Fruit fly (Drosophila melanogaster) whole organism, embryonic: ENCODE data around the gene CG8292.

ENCODE experiments used
- B-H1 ChIP-seq: fragments of 200-800 bp; sonication (Bioruptor generic); IDR thresholded peaks from 3 replicates; pipeline ENCODE4 v1.3.6; 2022; ENCODE audit warnings: missing biosample characterization, missing genetic modification characterization
- BEAF-32 ChIP-seq: fragments of 200-800 bp; sonication (Bioruptor generic); optimal IDR thresholded peaks from 3 replicates; lab custom pipeline; 2017; ENCODE audit warnings: missing biosample characterization, missing genetic modification characterization, mild to moderate bottlenecking, moderate library complexity, missing genetic modification reagents
- Bgb ChIP-seq: fragments of 200-800 bp; sonication (Bioruptor generic); IDR thresholded peaks from 2 replicates; pipeline ENCODE4 v1.3.6; 2022; ENCODE audit warnings: missing biosample characterization, missing genetic modification characterization; ENCODE audit not compliant: partially characterized antibody
- Blimp-1 ChIP-seq: fragments of 200-800 bp; sonication (Bioruptor generic); optimal IDR thresholded peaks from 3 replicates; lab custom pipeline; 2018; ENCODE audit warnings: missing biosample characterization, missing genetic modification characterization, mild to moderate bottlenecking, moderate library complexity, missing genetic modification reagents
- Bteb2 ChIP-seq: fragments of 200-800 bp; sonication (Bioruptor generic); optimal IDR thresholded peaks from 2 replicates; lab custom pipeline; 2016; ENCODE audit warnings: missing biosample characterization, missing genetic modification characterization
- CG1024 ChIP-seq: fragments of 200-800 bp; sonication (Bioruptor generic); IDR thresholded peaks from 2 replicates; pipeline ENCODE4 v1.3.6; 2022; ENCODE audit warnings: missing biosample characterization, missing genetic modification characterization
- CG10267 ChIP-seq: fragments of 200-800 bp; sonication (Bioruptor generic); optimal IDR thresholded peaks from 2 replicates; lab custom pipeline; 2018; ENCODE audit warnings: missing biosample characterization, mild to moderate bottlenecking, missing genetic modification characterization, moderate library complexity
- CG11696 ChIP-seq: fragments of 200-800 bp; sonication (Bioruptor generic); IDR thresholded peaks from 2 replicates; pipeline ENCODE4 v1.3.6; 2022; ENCODE audit warnings: missing biosample characterization, missing genetic modification characterization
- CG14667 ChIP-seq: fragments of 200-800 bp; sonication (Bioruptor generic); IDR thresholded peaks from 2 replicates; pipeline ENCODE4 v1.3.6; 2022; ENCODE audit warnings: missing biosample characterization, missing genetic modification characterization
- CG15696 ChIP-seq: fragments of 200-800 bp; sonication (Bioruptor generic); optimal IDR thresholded peaks from 2 replicates; lab custom pipeline; 2019; ENCODE audit warnings: missing biosample characterization, mild to moderate bottlenecking, missing genetic modification characterization, moderate library complexity
- CG16779 ChIP-seq: fragments of 200-800 bp; sonication (Bioruptor generic); IDR thresholded peaks from 2 replicates; pipeline ENCODE4 v1.3.6; 2022; ENCODE audit warnings: missing biosample characterization, missing genetic modification characterization
- CG2712 ChIP-seq: fragments of 200-800 bp; optimal IDR thresholded peaks from 3 replicates; lab custom pipeline; 2019; ENCODE audit warnings: missing biosample characterization, mild to moderate bottlenecking, missing genetic modification characterization, moderate library complexity
- CG3281 ChIP-seq: fragments of 200-800 bp; sonication (Bioruptor generic); optimal IDR thresholded peaks from 3 replicates; lab custom pipeline; 2017; ENCODE audit warnings: missing biosample characterization, mild to moderate bottlenecking, missing genetic modification characterization
- CG33213 ChIP-seq: fragments of 200-800 bp; sonication (Bioruptor generic); optimal IDR thresholded peaks from 3 replicates; lab custom pipeline; 2016; ENCODE audit warnings: missing biosample characterization, missing genetic modification characterization
- CG42726 ChIP-seq: fragments of 200-800 bp; sonication (Bioruptor generic); IDR thresholded peaks from 2 replicates; pipeline ENCODE4 v1.3.6; 2022; ENCODE audit warnings: missing biosample characterization, missing genetic modification characterization; ENCODE audit not compliant: partially characterized antibody
- CG4730 ChIP-seq: fragments of 200-800 bp; sonication (Bioruptor generic); IDR thresholded peaks from 2 replicates; pipeline ENCODE4 v1.3.6; 2022; ENCODE audit warnings: missing biosample characterization, missing genetic modification characterization
- CG4820 ChIP-seq: fragments of 200-800 bp; sonication (Bioruptor generic); optimal IDR thresholded peaks from 3 replicates; lab custom pipeline; 2016; ENCODE audit warnings: missing biosample characterization, missing genetic modification characterization
- CG7928 ChIP-seq: fragments of 200-800 bp; sonication (Bioruptor generic); optimal IDR thresholded peaks from 2 replicates; lab custom pipeline; 2017; ENCODE audit warnings: missing biosample characterization, mild to moderate bottlenecking, missing genetic modification characterization
- CG9437 ChIP-seq: fragments of 200-800 bp; sonication (Bioruptor generic); optimal IDR thresholded peaks from 2 replicates; lab custom pipeline; 2018; ENCODE audit warnings: missing biosample characterization, mild to moderate bottlenecking, missing genetic modification characterization
- CG9932 ChIP-seq: fragments of 200-800 bp; sonication (Bioruptor generic); IDR thresholded peaks from 2 replicates; pipeline ENCODE4 v1.3.6; 2022; ENCODE audit warnings: missing biosample characterization, missing genetic modification characterization
- CTCF ChIP-seq: fragments of 200-800 bp; sonication (Bioruptor generic); optimal IDR thresholded peaks from 2 replicates; lab custom pipeline; 2017; ENCODE audit warnings: missing biosample characterization, mild to moderate bottlenecking, missing genetic modification characterization, moderate library complexity
- Dll ChIP-seq: fragments of 200-800 bp; sonication (Bioruptor generic); IDR thresholded peaks from 4 replicates; pipeline ENCODE4 v1.3.6; 2022; ENCODE audit warnings: missing biosample characterization, missing genetic modification characterization; ENCODE audit not compliant: partially characterized antibody
- E2f1 ChIP-seq: fragments of 200-800 bp; sonication (Bioruptor generic); IDR thresholded peaks from 2 replicates; pipeline ENCODE4 v1.3.6; 2022; ENCODE audit warnings: missing biosample characterization, missing genetic modification characterization
- Elba2 ChIP-seq: fragments of 200-800 bp; sonication (Bioruptor generic); optimal IDR thresholded peaks from 3 replicates; lab custom pipeline; 2016; ENCODE audit warnings: missing biosample characterization, missing genetic modification characterization
- Fer2 ChIP-seq: fragments of 200-800 bp; sonication (Bioruptor generic); optimal IDR thresholded peaks from 2 replicates; lab custom pipeline; 2018; ENCODE audit warnings: missing biosample characterization, mild to moderate bottlenecking, missing genetic modification characterization, moderate library complexity
- Hr3 ChIP-seq: fragments of 200-800 bp; sonication (Bioruptor generic); optimal IDR thresholded peaks from 3 replicates; lab custom pipeline; 2016; ENCODE audit warnings: missing biosample characterization, missing genetic modification characterization
- Lim3 ChIP-seq: fragments of 200-800 bp; sonication (Bioruptor generic); IDR thresholded peaks from 2 replicates; pipeline ENCODE4 v1.3.6; 2022; ENCODE audit warnings: missing biosample characterization, missing genetic modification characterization
- Max ChIP-seq: fragments of 200-800 bp; sonication (Bioruptor generic); optimal IDR thresholded peaks from 2 replicates; lab custom pipeline; 2016; ENCODE audit warnings: missing biosample characterization, mild to moderate bottlenecking, missing genetic modification characterization
- NC2α ChIP-seq: fragments of 200-800 bp; sonication (Bioruptor generic); optimal IDR thresholded peaks from 2 replicates; lab custom pipeline; 2016; ENCODE audit warnings: missing biosample characterization, missing genetic modification characterization
- NK7.1 ChIP-seq: fragments of 200-800 bp; sonication (Bioruptor generic); optimal IDR thresholded peaks from 3 replicates; lab custom pipeline; 2016; ENCODE audit warnings: missing biosample characterization, missing genetic modification characterization
- Ravus ChIP-seq: fragments of 200-800 bp; sonication (Bioruptor generic); IDR thresholded peaks from 2 replicates; pipeline ENCODE4 v1.3.6; 2022; ENCODE audit warnings: missing biosample characterization, missing genetic modification characterization
- Rfx ChIP-seq: fragments of 200-800 bp; sonication (Bioruptor generic); IDR thresholded peaks from 2 replicates; pipeline ENCODE4 v1.3.6; 2022; ENCODE audit warnings: missing biosample characterization, missing genetic modification characterization
- Scr ChIP-seq: fragments of 200-800 bp; sonication (Bioruptor generic); IDR thresholded peaks from 2 replicates; pipeline ENCODE4 v1.3.6; 2022; ENCODE audit warnings: missing biosample characterization, missing genetic modification characterization; ENCODE audit not compliant: partially characterized antibody
- al ChIP-seq: fragments of 200-800 bp; sonication (Bioruptor generic); IDR thresholded peaks from 2 replicates; pipeline ENCODE4 v1.3.6; 2022; ENCODE audit warnings: missing biosample characterization, missing genetic modification characterization
- aop ChIP-seq: fragments of 200-800 bp; sonication (Bioruptor generic); IDR thresholded peaks from 2 replicates; pipeline ENCODE4 v1.3.6; 2022; ENCODE audit warnings: missing biosample characterization, missing genetic modification characterization
- bowl ChIP-seq: fragments of 200-800 bp; sonication (Bioruptor generic); IDR thresholded peaks from 2 replicates; pipeline ENCODE4 v1.3.6; 2022; ENCODE audit warnings: missing biosample characterization, missing genetic modification characterization
- cato ChIP-seq: fragments of 200-800 bp; sonication (Bioruptor generic); optimal IDR thresholded peaks from 2 replicates; lab custom pipeline; 2016; ENCODE audit warnings: missing biosample characterization, missing genetic modification characterization, borderline replicate concordance
- danr ChIP-seq: fragments of 200-800 bp; sonication (Bioruptor generic); IDR thresholded peaks from 2 replicates; pipeline ENCODE4 v1.3.6; 2022; ENCODE audit warnings: missing biosample characterization, missing genetic modification characterization
- ems ChIP-seq: fragments of 200-800 bp; sonication (Bioruptor generic); optimal IDR thresholded peaks from 3 replicates; lab custom pipeline; 2016; ENCODE audit warnings: missing biosample characterization, missing genetic modification characterization
- grn ChIP-seq: fragments of 200-800 bp; sonication (Bioruptor generic); optimal IDR thresholded peaks from 3 replicates; lab custom pipeline; 2017; ENCODE audit warnings: missing biosample characterization, missing genetic modification characterization
- gro ChIP-seq: fragments of 200-800 bp; sonication (Bioruptor generic); optimal IDR thresholded peaks from 2 replicates; lab custom pipeline; 2016; ENCODE audit warnings: missing biosample characterization, missing genetic modification characterization
- gsb ChIP-seq: fragments of 200-800 bp; sonication (Bioruptor generic); IDR thresholded peaks from 2 replicates; pipeline ENCODE4 v1.3.6; 2022; ENCODE audit warnings: missing biosample characterization, missing genetic modification characterization
- ham ChIP-seq: fragments of 200-800 bp; sonication (Bioruptor generic); IDR thresholded peaks from 2 replicates; pipeline ENCODE4 v1.3.6; 2022; ENCODE audit warnings: missing biosample characterization, missing genetic modification characterization
- mld ChIP-seq: fragments of 200-800 bp; sonication (Bioruptor generic); IDR thresholded peaks from 3 replicates; pipeline ENCODE4 v1.3.6; 2022; ENCODE audit warnings: missing biosample characterization, missing genetic modification characterization; ENCODE audit not compliant: partially characterized antibody
- nerfin-2 ChIP-seq: fragments of 200-800 bp; sonication (Bioruptor generic); IDR thresholded peaks from 2 replicates; pipeline ENCODE4 v1.3.6; 2022; ENCODE audit warnings: missing biosample characterization, missing genetic modification characterization; ENCODE audit not compliant: partially characterized antibody
- pita ChIP-seq: fragments of 200-800 bp; sonication (Bioruptor generic); optimal IDR thresholded peaks from 2 replicates; lab custom pipeline; 2017; ENCODE audit warnings: missing biosample characterization, mild to moderate bottlenecking, missing genetic modification characterization
- pum ChIP-seq: fragments of 200-800 bp; sonication (Bioruptor generic); optimal IDR thresholded peaks from 2 replicates; lab custom pipeline; 2016; ENCODE audit warnings: missing biosample characterization, missing genetic modification characterization
- rib ChIP-seq: fragments of 200-800 bp; sonication (Bioruptor generic); IDR thresholded peaks from 2 replicates; pipeline ENCODE4 v1.3.6; 2022; ENCODE audit warnings: missing biosample characterization, missing genetic modification characterization
- sd ChIP-seq: fragments of 200-800 bp; sonication (Bioruptor generic); optimal IDR thresholded peaks from 3 replicates; lab custom pipeline; 2018; ENCODE audit warnings: missing biosample characterization, mild to moderate bottlenecking, missing genetic modification characterization, moderate library complexity
- slp2 ChIP-seq: fragments of 200-800 bp; sonication (Bioruptor generic); optimal IDR thresholded peaks from 2 replicates; lab custom pipeline; 2016; ENCODE audit warnings: missing biosample characterization, missing genetic modification characterization
- tgo ChIP-seq: fragments of 200-800 bp; sonication (Bioruptor generic); IDR thresholded peaks from 3 replicates; pipeline ENCODE4 v1.3.6; 2022; ENCODE audit warnings: missing biosample characterization, missing genetic modification characterization
- tin ChIP-seq: fragments of 200-800 bp; sonication (Bioruptor generic); optimal IDR thresholded peaks from 3 replicates; lab custom pipeline; 2016; ENCODE audit warnings: missing biosample characterization, missing genetic modification characterization
- trh ChIP-seq: fragments of 200-800 bp; sonication (Bioruptor generic); optimal IDR thresholded peaks from 2 replicates; lab custom pipeline; 2016; ENCODE audit warnings: missing biosample characterization, missing genetic modification characterization

Gene CG8292

DNA sequence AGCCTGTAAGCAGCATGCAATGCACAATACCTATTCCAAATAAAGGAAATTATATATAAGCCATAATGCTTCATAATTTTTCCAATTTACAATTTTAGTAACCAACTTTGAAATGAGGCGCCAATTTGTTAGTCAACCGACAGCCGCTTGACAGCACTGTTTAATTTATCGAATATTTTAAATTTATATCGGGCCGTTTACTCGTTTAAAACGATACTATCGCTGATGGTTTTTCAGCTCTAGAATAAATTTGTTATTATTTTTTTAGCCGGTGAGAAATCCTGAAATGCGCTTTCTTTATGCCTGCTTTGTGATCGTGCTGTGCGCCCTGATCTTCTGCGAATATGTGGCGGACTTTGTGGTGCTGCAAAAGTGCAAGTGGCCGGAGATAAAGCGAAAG lies 19.1 kb downstream of the CG8292 start, which contains the start of gene PGAP5 (continued):
- TF ChIP-seq ham (GFP tag; lab: Robert Waterston, UW) (no peak), Scr (GFP tag; lab: Robert Waterston, UW) (peak; percentile 93), E2f1 (no peak), CG3281 (GFP tag; lab: Kevin White, UChicago) (no peak), slp2 (GFP tag; lab: Kevin White, UChicago) (no peak), mld (peak; percentile 74; the same call in 2 of the 3 replicates), nerfin-2 (GFP tag; lab: Robert Waterston, UW) (peak; percentile 74), bowl (GFP tag; lab: Robert Waterston, UW) (no peak), CTCF (GFP tag; lab: Kevin White, UChicago) (no peak), CG33213 (GFP tag; lab: Kevin White, UChicago) (no peak), Max (GFP tag; lab: Kevin White, UChicago) (peak; percentile 27), CG10267 (tag; lab: Kevin White, UChicago) (peak; percentile 93), Elba2 (GFP tag; lab: Kevin White, UChicago) (no peak), gsb (no peak), Hr3 (GFP tag; lab: Kevin White, UChicago) (no peak), CG11696 (no peak), Lim3 (no peak), CG1024 (GFP tag; lab: Robert Waterston, UW) (no peak), CG4820 (GFP tag; lab: Kevin White, UChicago) (no peak), CG9932 (GFP tag; lab: Robert Waterston, UW) (no peak), CG4730 (GFP tag; lab: Robert Waterston, UW) (no peak), pita (GFP tag; lab: Kevin White, UChicago) (no peak), al (no peak), pum (GFP tag; lab: Kevin White, UChicago) (no peak), Blimp-1 (GFP tag; lab: Kevin White, UChicago) (no peak), tgo (GFP tag; lab: Robert Waterston, UW) (no peak), Bteb2 (no peak), gro (GFP tag; lab: Kevin White, UChicago) (peak; percentile 49), Bgb (GFP tag; lab: Robert Waterston, UW) (peak; percentile 95), Ravus (GFP tag; lab: Robert Waterston, UW) (no peak), CG2712 (peak; percentile 22), CG42726 (GFP tag; lab: Robert Waterston, UW) (peak; percentile 92), cato (GFP tag; lab: Kevin White, UChicago) (no peak), BEAF-32 (GFP tag; lab: Kevin White, UChicago) (peak; percentile 91), B-H1 (GFP tag; lab: Robert Waterston, UW) (no peak), grn (no peak), CG15696 (tag; lab: Kevin White, UChicago) (no peak), Rfx (GFP tag; lab: Robert Waterston, UW) (peak; percentile 63; the same call in 1 of the 2 replicates), danr (GFP tag; lab: Robert Waterston, UW) (no peak), CG14667 (GFP tag; lab: Robert Waterston, UW) (no peak), CG9437 (GFP tag; lab: Kevin White, UChicago) (no peak), NC2α (no peak), CG7928 (GFP tag; lab: Kevin White, UChicago) (no peak), Dll (GFP tag; lab: Robert Waterston, UW) (peak; percentile 96), sd (no peak), tin (no peak), ems (GFP tag; lab: Kevin White, UChicago) (peak; percentile 16), NK7.1 (no peak), CG16779 (no peak), trh (GFP tag; lab: Kevin White, UChicago) (no peak), Fer2 (tag; lab: Kevin White, UChicago) (no peak), rib (GFP tag; lab: Robert Waterston, UW) (no peak), aop (GFP tag; lab: Robert Waterston, UW) (peak; percentile 22; the same call in 1 of the 2 replicates)
